Worm (Caenorhabditis elegans) whole organism, L1 larva: ENCODE data around the gene nkat-1.

Source experiments
- ama-1 ChIP-seq: fragments of 150-350 bp; optimal IDR thresholded peaks from 2 replicates; lab custom pipeline; 2014
- ceh-8 ChIP-seq: fragments of 200-800 bp; sonication (Bioruptor generic); optimal IDR thresholded peaks from 2 replicates; lab custom pipeline; 2018; ENCODE audit warnings: mild to moderate bottlenecking, missing genetic modification characterization, moderate library complexity, missing compliant biosample characterization
- dpl-1 ChIP-seq, 3 experiments: fragments of 150-350 bp in 2 of 3; sonication (generic microtip) in 1 of 3; optimal IDR thresholded peaks; 2 replicates each; lab custom pipeline; 2014 to 2017; ENCODE audit warnings: missing biosample characterization in 3 of 3, missing genetic modification characterization in 3 of 3, missing genetic modification reagents in 3 of 3
- elt-2 ChIP-seq: sonication (generic microtip); optimal IDR thresholded peaks from 2 replicates; lab custom pipeline; 2016; ENCODE audit warnings: missing genetic modification characterization, mild to moderate bottlenecking, inconsistent platforms, missing compliant biosample characterization, missing genetic modification reagents
- lin-14 ChIP-seq: fragments of 200-800 bp; sonication (Bioruptor generic); optimal IDR thresholded peaks from 2 replicates; lab custom pipeline; 2018; ENCODE audit warnings: mild to moderate bottlenecking, missing genetic modification characterization, moderate library complexity, missing compliant biosample characterization
- nhr-12 ChIP-seq: sonication (generic microtip); optimal IDR thresholded peaks from 2 replicates; lab custom pipeline; 2017; ENCODE audit warnings: missing biosample characterization, missing genetic modification characterization
- pag-3 ChIP-seq: sonication (generic microtip); optimal IDR thresholded peaks from 2 replicates; lab custom pipeline; 2017; ENCODE audit warnings: missing genetic modification characterization, mild to moderate bottlenecking, missing compliant biosample characterization, antibody characterized with exemption, borderline replicate concordance; ENCODE audit not compliant: insufficient read depth
- tbx-2 ChIP-seq: sonication (generic microtip); optimal IDR thresholded peaks from 2 replicates; lab custom pipeline; 2016; ENCODE audit warnings: missing genetic modification characterization, missing compliant biosample characterization
- unc-130 ChIP-seq: fragments of 150-350 bp; optimal IDR thresholded peaks from 2 replicates; lab custom pipeline; 2017; ENCODE audit warnings: missing biosample characterization, missing genetic modification characterization, inconsistent platforms
- zag-1 ChIP-seq: fragments of 150-350 bp; optimal IDR thresholded peaks from 2 replicates; lab custom pipeline; 2014; ENCODE audit warnings: missing biosample characterization, missing genetic modification characterization
- zip-4 ChIP-seq: fragments of 200-800 bp; sonication (Bioruptor generic); optimal IDR thresholded peaks from 2 replicates; lab custom pipeline; 2018; ENCODE audit warnings: mild to moderate bottlenecking, missing genetic modification characterization, moderate library complexity, missing compliant biosample characterization
- ztf-11 ChIP-seq, 2 experiments: sonication (generic microtip); optimal IDR thresholded peaks; 2 replicates each; lab custom pipeline; 2016 to 2017; ENCODE audit warnings: missing genetic modification characterization in 2 of 2, missing biosample characterization in 1 of 2, missing compliant biosample characterization in 1 of 2
- ztf-4 ChIP-seq: fragments of 150-350 bp; optimal IDR thresholded peaks from 2 replicates; lab custom pipeline; 2014; ENCODE audit warnings: missing biosample characterization, missing genetic modification characterization

DNA sequence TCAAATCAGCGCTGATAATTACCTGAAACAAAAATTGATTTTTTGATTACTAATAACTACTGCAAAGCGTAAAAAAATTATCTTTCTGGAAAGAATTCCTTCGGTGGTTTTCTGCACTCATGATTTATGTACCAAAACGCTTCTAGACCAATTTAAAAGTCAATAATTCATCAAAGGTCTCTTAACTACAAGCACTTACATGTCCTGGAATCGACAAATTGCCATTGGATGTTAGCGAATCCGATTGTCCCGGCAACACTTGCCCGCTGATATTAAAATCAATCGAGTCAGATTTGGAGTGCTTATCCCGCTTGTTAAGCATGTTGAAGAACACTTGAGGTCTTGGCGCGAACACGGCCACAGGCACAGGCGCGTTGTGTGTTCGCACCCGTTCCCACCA, 25.2 kb upstream of the nkat-1 start:
- no peak for TF ChIP-seq nhr-12 (tag; lab: Kevin White, UChicago)
- TF ChIP-seq zip-4 (GFP tag; lab: Kevin White, UChicago), result no peak
- no peak for TF ChIP-seq ztf-11 (tag; optimal IDR thresholded peaks at IDR 0.05; lab: Kevin White, UChicago)
- TF ChIP-seq pag-3 (tag; lab: Kevin White, UChicago), result no peak
- no peak for TF ChIP-seq ceh-8 (GFP tag; lab: Kevin White, UChicago)
- no peak for TF ChIP-seq ztf-4 (tag; lab: Kevin White, UChicago)
- TF ChIP-seq lin-14 (GFP tag; lab: Kevin White, UChicago), result no peak
- no peak for TF ChIP-seq ama-1 (lab: Kevin White, UChicago)
- no peak for TF ChIP-seq unc-130 (tag; lab: Kevin White, UChicago)
- no peak for TF ChIP-seq elt-2 (tag; lab: Kevin White, UChicago)
- TF ChIP-seq zag-1, result no peak
- TF ChIP-seq tbx-2, result no peak
- TF ChIP-seq dpl-1 (GFP tag; optimal IDR thresholded peaks at IDR 0.05; lab: Kevin White, UChicago), result no peak
